Fruit fly (Drosophila melanogaster): ENCODE results near the gene CG12112.
A peak's percentile ranks its signal among the peaks of the same experiment; 100 is the strongest.

CG12112 gene

dm6 chrX:8560087-8560999 is at the start of gene CG12112, which contains the start of gene Trf4-1:
Gene CG12112 (minus strand): TSS chrX:8560192.
Gene Trf4-1 (plus strand): TSS chrX:8560322.
- TF ChIP-seq usp (GFP tag; optimal IDR thresholded peaks at IDR 0.05) (no peak), pan (optimal IDR thresholded peaks at IDR 0.05) (no peak), Dll (optimal IDR thresholded peaks at IDR 0.05) (no peak), psq (optimal IDR thresholded peaks at IDR 0.05) (no peak), EcR (GFP tag; optimal IDR thresholded peaks at IDR 0.05) (no peak), CG8478 (optimal IDR thresholded peaks at IDR 0.05) (peak; percentile 74)

DNA sequence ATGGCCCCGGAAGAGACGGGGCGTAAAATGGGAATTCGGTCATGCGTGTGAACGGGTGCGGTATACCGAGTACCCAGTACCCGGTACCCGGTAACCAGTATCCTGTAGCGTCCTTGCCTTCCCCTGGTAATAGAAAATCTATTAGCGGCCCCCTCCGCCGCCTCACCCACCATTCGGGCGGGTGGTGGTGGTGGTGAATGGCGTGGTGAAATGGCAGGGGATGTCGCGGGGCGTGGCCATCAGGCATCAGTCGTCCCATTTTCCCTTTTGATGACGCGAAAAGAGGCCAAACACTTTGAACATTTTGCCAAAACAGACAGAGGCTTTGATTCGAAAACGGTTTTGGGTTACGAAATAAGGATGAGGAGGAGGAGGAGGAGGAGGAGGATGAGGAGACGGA is 47.9 kb upstream of the CG12112 start:
- TF ChIP-seq CG8478 (optimal IDR thresholded peaks at IDR 0.05) (no peak), EcR (GFP tag; optimal IDR thresholded peaks at IDR 0.05) (no peak), pan (optimal IDR thresholded peaks at IDR 0.05) (no peak), Dll (optimal IDR thresholded peaks at IDR 0.05) (no peak), psq (optimal IDR thresholded peaks at IDR 0.05) (no peak), usp (GFP tag; optimal IDR thresholded peaks at IDR 0.05) (no peak)

DNA sequence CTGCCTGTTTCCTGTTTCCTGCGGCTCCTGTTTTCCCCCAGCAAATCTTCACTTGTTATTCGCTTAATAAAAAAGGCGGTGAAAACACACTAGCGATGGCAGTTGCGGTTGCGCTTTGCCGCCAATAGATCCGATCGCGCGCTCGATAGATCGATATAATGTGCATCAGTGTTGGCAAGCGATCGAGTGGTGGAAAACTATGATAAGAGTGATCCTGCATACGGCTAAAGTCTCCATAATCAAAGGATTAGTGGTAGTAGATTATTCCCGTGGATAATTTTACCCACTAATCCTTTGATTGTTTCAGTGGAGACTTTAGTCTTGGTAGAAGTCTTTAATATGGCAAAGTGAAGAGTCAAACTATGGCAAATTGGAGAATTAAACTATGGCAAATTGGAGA is 46.2 kb upstream of the CG12112 start, which contains the start of gene Caf1-180:
Gene Caf1-180, minus strand, starts transcription at position 99 of the 400 bp plus-strand sequence.
- TF ChIP-seq pan (optimal IDR thresholded peaks at IDR 0.05) = no peak
- no peak for TF ChIP-seq psq (optimal IDR thresholded peaks at IDR 0.05)

DNA sequence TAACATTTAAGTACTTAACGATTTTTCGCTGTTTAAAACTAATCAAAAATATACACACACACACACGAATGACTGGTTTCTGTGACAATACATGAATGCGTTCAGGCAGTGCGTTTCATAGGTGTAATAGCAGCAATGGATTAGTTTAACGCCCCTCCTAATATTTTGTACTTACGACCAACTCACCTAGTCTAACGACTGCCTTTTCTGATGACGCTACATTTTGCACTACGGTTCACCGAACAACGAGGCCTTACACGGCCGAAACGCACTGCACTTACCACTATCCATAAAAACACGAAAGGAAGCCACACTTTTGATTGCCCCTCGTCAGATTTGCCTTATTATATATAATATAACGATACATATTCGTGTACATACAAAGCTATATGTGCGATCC is 41.2 kb upstream of the CG12112 start:
- TF ChIP-seq Dll (optimal IDR thresholded peaks at IDR 0.05) = no peak
- TF ChIP-seq psq (optimal IDR thresholded peaks at IDR 0.05) = no peak
- no peak for TF ChIP-seq CG8478 (optimal IDR thresholded peaks at IDR 0.05)
- no peak for TF ChIP-seq pan (optimal IDR thresholded peaks at IDR 0.05)
- TF ChIP-seq usp (GFP tag; optimal IDR thresholded peaks at IDR 0.05) = no peak
- no peak for TF ChIP-seq EcR (GFP tag; optimal IDR thresholded peaks at IDR 0.05)

dm6 chrX:8593159-8593476 is 33.1 kb upstream of the CG12112 start:
- TF ChIP-seq psq (optimal IDR thresholded peaks at IDR 0.05) = no peak
- no peak for TF ChIP-seq Dll (optimal IDR thresholded peaks at IDR 0.05)
- no peak for TF ChIP-seq pan (optimal IDR thresholded peaks at IDR 0.05)
- no peak for TF ChIP-seq usp (GFP tag; optimal IDR thresholded peaks at IDR 0.05)
- no peak for TF ChIP-seq CG8478 (optimal IDR thresholded peaks at IDR 0.05)

dm6 chrX:8592437-8593158 is 32.6 kb upstream of the CG12112 start:
- TF ChIP-seq pan (optimal IDR thresholded peaks at IDR 0.05) (no peak), EcR (GFP tag; optimal IDR thresholded peaks at IDR 0.05) (no peak), psq (optimal IDR thresholded peaks at IDR 0.05) (no peak), Dll (optimal IDR thresholded peaks at IDR 0.05) (no peak), usp (GFP tag; optimal IDR thresholded peaks at IDR 0.05) (no peak), CG8478 (optimal IDR thresholded peaks at IDR 0.05) (no peak)

dm6 chrX:8591685-8592127 is 31.7 kb upstream of the CG12112 start, which contains the start of the genes CG12659 and Crag:
Gene CG12659 (minus strand): TSS chrX:8591729.
Gene Crag (plus strand): TSS chrX:8592031.
- no peak for TF ChIP-seq pan (optimal IDR thresholded peaks at IDR 0.05)
- TF ChIP-seq Dll (optimal IDR thresholded peaks at IDR 0.05) = no peak
- TF ChIP-seq EcR (GFP tag; optimal IDR thresholded peaks at IDR 0.05) = no peak
- no peak for TF ChIP-seq CG8478 (optimal IDR thresholded peaks at IDR 0.05)
- TF ChIP-seq psq (optimal IDR thresholded peaks at IDR 0.05) = no peak
- no peak for TF ChIP-seq usp (GFP tag; optimal IDR thresholded peaks at IDR 0.05)

DNA sequence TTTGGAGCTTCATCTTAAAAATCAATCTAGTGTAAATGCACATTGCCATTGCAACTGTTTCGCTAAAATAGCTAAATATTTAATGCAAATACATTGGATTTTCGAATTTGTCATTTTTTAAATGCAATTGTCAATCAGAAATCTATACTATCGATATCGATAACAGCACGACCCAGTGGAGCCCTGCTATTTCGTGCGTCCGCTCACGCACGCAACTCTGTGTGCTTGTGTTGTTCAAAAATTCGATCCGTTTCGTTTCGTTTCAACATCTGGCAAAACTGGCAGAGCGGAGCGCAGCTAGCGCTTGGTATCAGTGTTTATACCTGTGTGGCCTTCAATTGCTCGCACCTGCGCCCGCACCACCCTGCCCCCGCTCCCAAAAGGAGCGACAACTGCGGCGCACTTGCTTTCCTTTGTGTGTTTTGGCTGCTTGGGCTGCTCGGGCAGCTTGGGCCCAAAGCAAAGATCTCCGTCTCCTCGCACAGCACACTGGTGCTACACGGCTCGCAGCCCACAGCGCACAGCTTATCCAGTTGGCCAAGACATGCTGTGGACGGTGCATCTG is 28.7 kb upstream of the CG12112 start, which contains the start of gene CG12081:
Gene CG12081, plus strand, starts transcription at position 205 of the 565 bp plus-strand sequence.
- TF ChIP-seq pan (optimal IDR thresholded peaks at IDR 0.05) (no peak), psq (optimal IDR thresholded peaks at IDR 0.05) (no peak), Dll (optimal IDR thresholded peaks at IDR 0.05) (no peak), usp (GFP tag; optimal IDR thresholded peaks at IDR 0.05) (no peak), EcR (GFP tag; optimal IDR thresholded peaks at IDR 0.05) (no peak), CG8478 (optimal IDR thresholded peaks at IDR 0.05) (no peak)

- TF ChIP-seq Dll (optimal IDR thresholded peaks at IDR 0.05) (no peak), EcR (GFP tag; optimal IDR thresholded peaks at IDR 0.05) (no peak), CG8478 (optimal IDR thresholded peaks at IDR 0.05) (no peak), usp (GFP tag; optimal IDR thresholded peaks at IDR 0.05) (no peak), psq (optimal IDR thresholded peaks at IDR 0.05) (no peak), pan (optimal IDR thresholded peaks at IDR 0.05) (no peak)
Observed at dm6 chrX:8583159-8583558, 23.2 kb upstream of the CG12112 start.

DNA sequence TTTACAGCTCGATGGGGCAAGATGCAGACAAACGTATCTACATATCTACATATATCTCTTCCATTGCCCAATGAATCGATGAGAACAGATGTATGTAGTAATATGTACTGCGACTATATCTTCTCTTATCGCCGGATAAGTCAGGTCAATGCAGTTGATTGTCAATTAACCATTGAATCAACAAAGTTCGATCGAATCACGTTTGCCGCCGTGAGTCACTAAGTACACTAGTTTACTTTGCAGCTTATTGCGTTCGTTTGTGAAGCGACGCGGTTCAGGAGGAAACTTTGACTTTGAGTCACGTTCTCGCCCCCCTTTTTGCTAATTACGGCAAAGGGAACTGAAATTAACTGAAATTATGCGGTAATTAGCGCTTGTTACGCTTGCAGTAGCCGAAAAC is 20.8 kb upstream of the CG12112 start:
- TF ChIP-seq EcR (GFP tag; optimal IDR thresholded peaks at IDR 0.05) = no peak
- no peak for TF ChIP-seq pan (optimal IDR thresholded peaks at IDR 0.05)
- no peak for TF ChIP-seq psq (optimal IDR thresholded peaks at IDR 0.05)
- TF ChIP-seq CG8478 (optimal IDR thresholded peaks at IDR 0.05) = no peak
- TF ChIP-seq usp (GFP tag; optimal IDR thresholded peaks at IDR 0.05) = no peak
- no peak for TF ChIP-seq Dll (optimal IDR thresholded peaks at IDR 0.05)

dm6 chrX:8579875-8580274 is 19.9 kb upstream of the CG12112 start:
- TF ChIP-seq psq (optimal IDR thresholded peaks at IDR 0.05) (no peak), usp (GFP tag; optimal IDR thresholded peaks at IDR 0.05) (no peak), CG8478 (optimal IDR thresholded peaks at IDR 0.05) (no peak), pan (optimal IDR thresholded peaks at IDR 0.05) (no peak), Dll (optimal IDR thresholded peaks at IDR 0.05) (no peak), EcR (GFP tag; optimal IDR thresholded peaks at IDR 0.05) (no peak)
